Worm (Caenorhabditis elegans) whole organism, L1 larva: ENCODE measurements around the gene E01G4.3.

Source experiments
- C04F5.9 ChIP-seq: sonication (generic microtip); optimal IDR thresholded peaks from 2 replicates; lab custom pipeline; 2016; ENCODE audit warnings: missing genetic modification characterization, missing compliant biosample characterization
- F16B12.6 ChIP-seq: fragments of 150-350 bp; optimal IDR thresholded peaks from 2 replicates; lab custom pipeline; 2014; ENCODE audit warnings: missing biosample characterization, missing genetic modification characterization
- Y116A8C.19 ChIP-seq: sonication (generic microtip); optimal IDR thresholded peaks from 2 replicates; lab custom pipeline; 2016; ENCODE audit warnings: missing compliant biosample characterization, missing genetic modification characterization, borderline replicate concordance
- alr-1 ChIP-seq: fragments of 200-800 bp; sonication (Bioruptor generic); optimal IDR thresholded peaks from 2 replicates; lab custom pipeline; 2018; ENCODE audit warnings: borderline replicate concordance, mild to moderate bottlenecking, missing genetic modification characterization, missing compliant biosample characterization
- aly-2 ChIP-seq: fragments of 150-350 bp; optimal IDR thresholded peaks from 2 replicates; lab custom pipeline; 2014; ENCODE audit warnings: missing biosample characterization, missing genetic modification characterization
- ama-1 ChIP-seq: fragments of 150-350 bp; optimal IDR thresholded peaks from 2 replicates; lab custom pipeline; 2014
- blmp-1 ChIP-seq: fragments of 150-350 bp; optimal IDR thresholded peaks from 2 replicates; lab custom pipeline; 2014; ENCODE audit warnings: missing biosample characterization, missing genetic modification characterization
- ceh-8 ChIP-seq: fragments of 200-800 bp; sonication (Bioruptor generic); optimal IDR thresholded peaks from 2 replicates; lab custom pipeline; 2018; ENCODE audit warnings: mild to moderate bottlenecking, missing genetic modification characterization, moderate library complexity, missing compliant biosample characterization
- ceh-88 ChIP-seq: fragments of 200-800 bp; sonication (Bioruptor generic); IDR thresholded peaks from 2 replicates; pipeline ENCODE4 v1.3.6; 2022; ENCODE audit warnings: missing genetic modification characterization, missing compliant biosample characterization
- dpl-1 ChIP-seq, 3 experiments: fragments of 150-350 bp in 2 of 3; sonication (generic microtip) in 1 of 3; optimal IDR thresholded peaks; 2 replicates each; lab custom pipeline; 2014 to 2017; ENCODE audit warnings: missing biosample characterization in 3 of 3, missing genetic modification characterization in 3 of 3, missing genetic modification reagents in 3 of 3
- dsc-1 ChIP-seq: sonication (generic microtip); optimal IDR thresholded peaks from 2 replicates; lab custom pipeline; 2016; ENCODE audit warnings: mild to moderate bottlenecking, missing genetic modification characterization, missing compliant biosample characterization
- efl-1 ChIP-seq, 4 experiments: fragments of 150-350 bp; optimal IDR thresholded peaks in 3 of 4; peaks in 1 of 4; 1 replicate in 1 of 4; 2 replicates in 3 of 4; lab custom pipeline; 2014; ENCODE audit warnings: missing biosample characterization in 2 of 4, missing genetic modification characterization in 2 of 4, missing genetic modification reagents in 2 of 4
- egl-27 ChIP-seq, 2 experiments: fragments of 150-350 bp in 1 of 2; sonication (generic microtip); optimal IDR thresholded peaks; 3 replicates each; lab custom pipeline; 2017 to 2018; ENCODE audit warnings: missing biosample characterization in 2 of 2, missing genetic modification characterization in 2 of 2, missing genetic modification reagents in 2 of 2
- elt-2 ChIP-seq: sonication (generic microtip); optimal IDR thresholded peaks from 2 replicates; lab custom pipeline; 2016; ENCODE audit warnings: missing genetic modification characterization, mild to moderate bottlenecking, inconsistent platforms, missing compliant biosample characterization, missing genetic modification reagents
- fkh-4 ChIP-seq: sonication (generic microtip); optimal IDR thresholded peaks from 2 replicates; lab custom pipeline; 2016; ENCODE audit warnings: missing compliant biosample characterization, missing genetic modification characterization, borderline replicate concordance
- fkh-8 ChIP-seq: sonication (generic microtip); optimal IDR thresholded peaks from 2 replicates; lab custom pipeline; 2016; ENCODE audit warnings: mild to moderate bottlenecking, missing genetic modification characterization, missing compliant biosample characterization
- grh-1 ChIP-seq: fragments of 200-800 bp; sonication (Bioruptor generic); IDR thresholded peaks from 2 replicates; pipeline ENCODE4 v1.3.6; 2022; ENCODE audit warnings: missing genetic modification reagents, missing genetic modification characterization, missing compliant biosample characterization
- hlh-17 ChIP-seq: fragments of 200-800 bp; sonication (Bioruptor generic); optimal IDR thresholded peaks from 2 replicates; lab custom pipeline; 2018; ENCODE audit warnings: missing genetic modification characterization, mild to moderate bottlenecking, missing compliant biosample characterization, moderate library complexity, borderline replicate concordance
- hpl-2 ChIP-seq: fragments of 150-350 bp; optimal IDR thresholded peaks from 2 replicates; lab custom pipeline; 2014; ENCODE audit warnings: missing biosample characterization, missing genetic modification reagents, missing genetic modification characterization
- isw-1 ChIP-seq: fragments of 200-800 bp; sonication (Bioruptor generic); IDR thresholded peaks from 2 replicates; pipeline ENCODE4 v1.3.6; 2022; ENCODE audit warnings: missing genetic modification characterization, missing compliant biosample characterization
- jun-1 ChIP-seq: fragments of 150-350 bp; optimal IDR thresholded peaks from 2 replicates; lab custom pipeline; 2014; ENCODE audit warnings: missing biosample characterization, missing genetic modification reagents, missing genetic modification characterization
- lin-13 ChIP-seq: fragments of 150-350 bp; optimal IDR thresholded peaks from 2 replicates; lab custom pipeline; 2014; ENCODE audit warnings: missing biosample characterization, missing genetic modification reagents, missing genetic modification characterization
- lin-14 ChIP-seq: fragments of 200-800 bp; sonication (Bioruptor generic); optimal IDR thresholded peaks from 2 replicates; lab custom pipeline; 2018; ENCODE audit warnings: mild to moderate bottlenecking, missing genetic modification characterization, moderate library complexity, missing compliant biosample characterization
- lin-35 ChIP-seq, 2 experiments: fragments of 150-350 bp; optimal IDR thresholded peaks; 2 replicates each; lab custom pipeline; 2014; ENCODE audit warnings: missing biosample characterization in 2 of 2, missing genetic modification characterization in 2 of 2, missing genetic modification reagents in 2 of 2
- mdl-1 ChIP-seq, 2 experiments: fragments of 150-350 bp; optimal IDR thresholded peaks; 2 replicates each; lab custom pipeline; 2014 to 2017; ENCODE audit warnings: missing biosample characterization in 2 of 2, missing genetic modification characterization in 2 of 2, inconsistent platforms in 1 of 2
- mef-2 ChIP-seq: fragments of 150-350 bp; optimal IDR thresholded peaks from 2 replicates; lab custom pipeline; 2014; ENCODE audit warnings: missing biosample characterization, missing genetic modification characterization
- mep-1 ChIP-seq: fragments of 150-350 bp; optimal IDR thresholded peaks from 2 replicates; lab custom pipeline; 2014; ENCODE audit warnings: missing biosample characterization, missing genetic modification characterization
- nhr-19 ChIP-seq: fragments of 200-800 bp; sonication (Bioruptor generic); conservative IDR thresholded peaks from 2 replicates; pipeline ENCODE4 v1.3.6; 2022; ENCODE audit warnings: missing genetic modification characterization, missing compliant biosample characterization
- nhr-20 ChIP-seq: sonication (generic microtip); optimal IDR thresholded peaks from 2 replicates; lab custom pipeline; 2016; ENCODE audit warnings: mild to moderate bottlenecking, missing genetic modification characterization, missing compliant biosample characterization
- nhr-237 ChIP-seq: fragments of 150-350 bp; optimal IDR thresholded peaks from 2 replicates; lab custom pipeline; 2014; ENCODE audit warnings: missing biosample characterization, missing genetic modification characterization
- nhr-76 ChIP-seq: sonication (generic microtip); optimal IDR thresholded peaks from 2 replicates; lab custom pipeline; 2017; ENCODE audit warnings: missing biosample characterization, missing genetic modification characterization
- nhr-77 ChIP-seq: fragments of 150-350 bp; optimal IDR thresholded peaks from 2 replicates; lab custom pipeline; 2014; ENCODE audit warnings: missing biosample characterization, missing genetic modification characterization
- nhr-85 ChIP-seq: sonication (generic microtip); peaks from one replicate; lab custom pipeline; 2016; ENCODE audit warnings: missing genetic modification characterization, inconsistent platforms, missing compliant biosample characterization
- pax-3 ChIP-seq: fragments of 200-800 bp; sonication (Bioruptor generic); optimal IDR thresholded peaks from 2 replicates; lab custom pipeline; 2018; ENCODE audit warnings: mild to moderate bottlenecking, missing genetic modification characterization, moderate library complexity, missing compliant biosample characterization
- pqm-1 ChIP-seq: sonication (generic microtip); optimal IDR thresholded peaks from 3 replicates; lab custom pipeline; 2017; ENCODE audit warnings: missing biosample characterization, missing genetic modification characterization
- rnt-1 ChIP-seq: sonication (generic microtip); optimal IDR thresholded peaks from 2 replicates; lab custom pipeline; 2016; ENCODE audit warnings: mild to moderate bottlenecking, missing genetic modification characterization, moderate library complexity, missing compliant biosample characterization
- skn-1 ChIP-seq: fragments of 150-350 bp; optimal IDR thresholded peaks from 2 replicates; lab custom pipeline; 2014; ENCODE audit warnings: missing biosample characterization, missing genetic modification characterization
- snpc-4 ChIP-seq: fragments of 150-350 bp; optimal IDR thresholded peaks from 2 replicates; lab custom pipeline; 2014; ENCODE audit warnings: missing biosample characterization, missing genetic modification characterization
- snu-23 ChIP-seq: sonication (generic microtip); optimal IDR thresholded peaks from 2 replicates; lab custom pipeline; 2016; ENCODE audit warnings: missing genetic modification characterization, missing compliant biosample characterization
- swsn-7 ChIP-seq: sonication (generic microtip); optimal IDR thresholded peaks from 2 replicates; lab custom pipeline; 2016; ENCODE audit warnings: missing genetic modification characterization, missing compliant biosample characterization
- tbx-2 ChIP-seq: sonication (generic microtip); optimal IDR thresholded peaks from 2 replicates; lab custom pipeline; 2016; ENCODE audit warnings: missing genetic modification characterization, missing compliant biosample characterization
- unc-86 ChIP-seq: sonication (generic microtip); optimal IDR thresholded peaks from 2 replicates; lab custom pipeline; 2016; ENCODE audit warnings: missing genetic modification characterization, missing compliant biosample characterization
- ztf-11 ChIP-seq, 2 experiments: sonication (generic microtip); optimal IDR thresholded peaks; 2 replicates each; lab custom pipeline; 2016 to 2017; ENCODE audit warnings: missing genetic modification characterization in 2 of 2, missing biosample characterization in 1 of 2, missing compliant biosample characterization in 1 of 2
- ztf-4 ChIP-seq: fragments of 150-350 bp; optimal IDR thresholded peaks from 2 replicates; lab custom pipeline; 2014; ENCODE audit warnings: missing biosample characterization, missing genetic modification characterization

Gene E01G4.3

DNA sequence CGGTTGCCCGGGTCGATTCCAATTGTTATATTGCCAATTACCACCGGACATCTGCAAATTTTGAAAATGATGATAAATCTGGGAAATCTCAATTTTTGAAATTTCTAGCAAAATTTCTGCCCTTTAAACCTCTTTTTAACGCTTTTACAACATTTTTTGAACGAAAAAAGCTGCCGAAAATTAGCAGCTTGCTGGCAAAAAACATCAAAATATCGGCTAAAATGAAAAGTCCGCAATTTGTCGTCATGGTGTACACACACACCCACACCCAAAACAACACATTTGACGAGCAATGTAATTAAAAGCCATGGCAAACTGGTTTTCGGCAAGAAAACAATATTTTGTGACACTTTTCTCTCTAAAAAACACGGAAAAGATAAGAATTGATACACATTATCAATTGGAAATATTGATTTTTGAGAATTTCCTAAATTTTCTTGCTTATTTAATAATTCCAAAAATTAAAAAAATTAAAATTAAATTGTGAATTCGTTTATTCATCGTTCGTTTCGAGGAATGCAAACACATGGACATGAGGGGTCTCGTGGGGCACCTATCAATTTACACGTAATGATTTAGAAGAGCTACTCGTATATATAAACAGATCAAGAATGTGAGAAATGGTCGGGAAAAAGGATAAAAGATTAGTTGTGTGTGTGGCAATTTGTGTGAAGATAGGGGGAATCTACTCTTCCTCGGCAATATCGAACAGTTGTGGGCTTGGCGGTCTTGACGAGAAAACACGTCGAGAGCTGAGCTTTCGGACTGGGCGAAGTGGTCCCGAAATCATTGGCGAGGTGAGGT is 8.6 kb downstream of the E01G4.3 start, which contains the start of gene pqn-27 (continued):
- peak; percentile 47 for TF ChIP-seq C04F5.9
- no peak for TF ChIP-seq pax-3
- no peak for TF ChIP-seq pqm-1 (tag; lab: Kevin White, UChicago)
- TF ChIP-seq nhr-20 (tag; lab: Kevin White, UChicago), result peak; percentile 70
- TF ChIP-seq fkh-4 (tag; lab: Kevin White, UChicago), result no peak
- peak; percentile 10 for TF ChIP-seq aly-2 (tag; lab: Kevin White, UChicago)
- peak; percentile 89 for TF ChIP-seq nhr-19 (GFP tag; lab: Robert Waterston, UW)
- peak; percentile 96 for TF ChIP-seq ama-1 (lab: Kevin White, UChicago)
- no peak for TF ChIP-seq nhr-77 (tag; lab: Kevin White, UChicago)
- peak; percentile 82 for TF ChIP-seq snu-23 (GFP tag; lab: Kevin White, UChicago)
- no peak for TF ChIP-seq hpl-2 (GFP tag; lab: Kevin White, UChicago)
- TF ChIP-seq grh-1, result peak; percentile 89
- no peak for TF ChIP-seq unc-86
- peak; percentile 50 for TF ChIP-seq blmp-1 (tag; lab: Kevin White, UChicago)
- 0 out of 2 replicates have a peak, but pooled peaks have one; percentile 4 for TF ChIP-seq isw-1 (GFP tag; lab: Robert Waterston, UW)
- peak; percentile 44 for TF ChIP-seq lin-13 (GFP tag; lab: Kevin White, UChicago)
- TF ChIP-seq Y116A8C.19, result no peak
- peak; percentile 57 for TF ChIP-seq dsc-1 (tag; lab: Kevin White, UChicago)
- peak; percentile 23 for TF ChIP-seq snpc-4 (tag; lab: Kevin White, UChicago)
- no peak for TF ChIP-seq fkh-8 (tag; lab: Kevin White, UChicago)
- no peak for TF ChIP-seq ztf-11 (tag; optimal IDR thresholded peaks at IDR 0.05; lab: Kevin White, UChicago)
- no peak for TF ChIP-seq ceh-88 (GFP tag; lab: Robert Waterston, UW)
- TF ChIP-seq F16B12.6, result peak; percentile 94
- no peak for TF ChIP-seq ceh-8 (GFP tag; lab: Kevin White, UChicago)
- no peak for TF ChIP-seq hlh-17
- peak; percentile 93 for TF ChIP-seq ztf-4 (tag; lab: Kevin White, UChicago)
- TF ChIP-seq, all 84 proteins: peak for 40

DNA sequence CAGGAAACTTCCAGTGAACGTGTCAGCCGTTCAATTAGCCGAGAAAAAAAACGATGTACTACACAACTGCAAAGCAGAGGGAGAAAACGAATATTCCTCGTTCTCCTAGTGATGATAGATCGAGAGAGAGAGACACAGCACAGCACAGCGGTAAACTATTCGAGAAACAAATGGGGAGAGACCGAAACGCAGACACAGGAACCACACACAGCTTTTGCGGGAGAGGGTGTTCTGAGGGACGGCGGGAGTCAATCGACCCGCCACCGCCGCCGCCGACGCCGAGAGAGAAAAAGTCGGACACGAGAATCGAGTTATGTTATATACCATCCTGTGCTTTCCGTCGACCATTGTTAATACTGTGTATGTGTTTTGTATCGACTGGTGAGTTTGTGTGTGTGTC is 12.8 kb downstream of the E01G4.3 start:
- TF ChIP-seq nhr-85 (tag; lab: Kevin White, UChicago), result no peak
- peak in 1 of 2 experiments; percentile 22 for TF ChIP-seq mdl-1 (tag; optimal IDR thresholded peaks at IDR 0.05; lab: Kevin White, UChicago)
- peak; percentile 3 for TF ChIP-seq mep-1
- TF ChIP-seq tbx-2 (tag; lab: Kevin White, UChicago), result peak; percentile 13
- peak; percentile 6 for TF ChIP-seq nhr-77 (tag; lab: Kevin White, UChicago)
- TF ChIP-seq swsn-7 (tag; lab: Kevin White, UChicago), result peak; percentile 22
- peak; percentile 14 for TF ChIP-seq skn-1 (tag; lab: Kevin White, UChicago)
- TF ChIP-seq snu-23 (GFP tag; lab: Kevin White, UChicago), result peak; percentile 51
- peak; percentile 83 for TF ChIP-seq lin-14 (GFP tag; lab: Kevin White, UChicago)
- TF ChIP-seq jun-1 (tag; lab: Kevin White, UChicago), result no peak
- TF ChIP-seq alr-1 (tag; lab: Kevin White, UChicago), result no peak
- no peak for TF ChIP-seq Y116A8C.19
- peak; percentile 21 for TF ChIP-seq nhr-20 (tag; lab: Kevin White, UChicago)
- TF ChIP-seq lin-35 (GFP tag; optimal IDR thresholded peaks at IDR 0.05; lab: Kevin White, UChicago), result peak in 1 of 2 experiments; percentile 10
- TF ChIP-seq nhr-19 (GFP tag; lab: Robert Waterston, UW), result peak; percentile 18; the same call in 1 of the 2 replicates
- TF ChIP-seq, all 84 proteins: peak for 11

DNA sequence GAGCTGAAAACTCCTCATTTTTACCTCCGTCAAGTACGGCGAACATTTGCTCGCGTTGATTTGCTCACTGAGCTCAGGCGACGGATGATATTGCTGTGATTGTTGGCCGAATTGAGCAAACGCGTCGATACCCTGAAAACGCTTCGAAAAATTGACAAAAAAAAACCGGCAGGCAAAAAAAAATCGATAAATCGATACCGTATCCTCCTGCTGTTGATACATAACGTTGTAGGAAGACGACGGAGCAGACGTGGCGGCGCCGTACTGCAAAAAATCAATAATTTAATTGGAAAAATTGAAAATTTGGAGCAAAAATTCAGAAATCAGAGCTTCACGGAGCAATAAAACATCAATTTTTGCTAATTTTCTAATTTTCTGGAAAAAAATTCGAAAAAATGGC is 14.6 kb downstream of the E01G4.3 start:
- TF ChIP-seq pax-3, result no peak
- TF ChIP-seq nhr-76 (tag; lab: Kevin White, UChicago), result no peak
- no peak for TF ChIP-seq efl-1 (optimal IDR thresholded peaks at IDR 0.05; lab: Kevin White, UChicago)
- no peak for TF ChIP-seq efl-1 (GFP tag; optimal IDR thresholded peaks at IDR 0.05 in 1 of 2; lab: Kevin White, UChicago)
- no peak for TF ChIP-seq nhr-237 (tag; lab: Kevin White, UChicago)
- no peak for TF ChIP-seq dpl-1 (GFP tag; optimal IDR thresholded peaks at IDR 0.05; lab: Kevin White, UChicago)
- no peak for TF ChIP-seq mef-2 (tag; lab: Kevin White, UChicago)
- no peak for TF ChIP-seq egl-27 (tag; optimal IDR thresholded peaks at IDR 0.05; lab: Kevin White, UChicago)
- TF ChIP-seq hlh-17, result no peak
- TF ChIP-seq elt-2 (tag; lab: Kevin White, UChicago), result no peak
- TF ChIP-seq rnt-1, result no peak
- TF ChIP-seq, all 84 proteins: peak for 0
